Worm (Caenorhabditis elegans) whole organism, young adult: ENCODE measurements around the gene C18G1.8.
"Not testable (repeated sequence)": the region's sequence is repeated elsewhere in the genome, so short reads cannot be mapped to it uniquely, and the experiment has no call there.

Experiments
- D2030.7 ChIP-seq: fragments of 200-800 bp; sonication (Bioruptor generic); IDR thresholded peaks from 2 replicates; pipeline ENCODE4 v1.3.6; 2022; ENCODE audit warnings: missing genetic modification reagents, missing genetic modification characterization, missing compliant biosample characterization
- F49E8.2 ChIP-seq: sonication (generic microtip); optimal IDR thresholded peaks from 3 replicates; lab custom pipeline; 2017; ENCODE audit warnings: missing genetic modification characterization, mild to moderate bottlenecking, missing compliant biosample characterization, antibody characterized with exemption, moderate library complexity; ENCODE audit not compliant: insufficient read depth
- Y53G8AR.9 ChIP-seq: fragments of 200-800 bp; sonication (Bioruptor generic); conservative IDR thresholded peaks from 2 replicates; pipeline ENCODE4 v1.3.6; 2022; ENCODE audit warnings: missing genetic modification reagents, missing genetic modification characterization, missing compliant biosample characterization
- ZK185.1 ChIP-seq: sonication (generic microtip); optimal IDR thresholded peaks from 2 replicates; lab custom pipeline; 2016; ENCODE audit warnings: mild to moderate bottlenecking, missing genetic modification characterization, missing compliant biosample characterization; ENCODE audit not compliant: poor library complexity, severe bottlenecking
- ceh-27 ChIP-seq: fragments of 200-800 bp; sonication (Bioruptor generic); optimal IDR thresholded peaks from 2 replicates; lab custom pipeline; 2018; ENCODE audit warnings: mild to moderate bottlenecking, missing genetic modification characterization, moderate library complexity, missing compliant biosample characterization
- dpl-1 ChIP-seq: fragments of 150-350 bp; optimal IDR thresholded peaks from 2 replicates; lab custom pipeline; 2014; ENCODE audit warnings: missing biosample characterization, missing genetic modification reagents, missing genetic modification characterization
- let-607 ChIP-seq, 2 experiments: fragments of 200-800 bp in 1 of 2; sonication (Bioruptor generic) in 1 of 2; sonication (generic microtip) in 1 of 2; optimal IDR thresholded peaks; 2 replicates each; lab custom pipeline; 2016 to 2018; ENCODE audit warnings: mild to moderate bottlenecking in 2 of 2, missing compliant biosample characterization in 2 of 2, missing genetic modification characterization in 2 of 2, moderate library complexity in 2 of 2, missing genotype in 1 of 2
- lin-35 ChIP-seq, 3 experiments: fragments of 150-350 bp in 2 of 3; sonication (generic microtip) in 1 of 3; optimal IDR thresholded peaks; 2 replicates each; lab custom pipeline; 2014 to 2018; ENCODE audit warnings: missing biosample characterization in 3 of 3, missing genetic modification characterization in 3 of 3, missing genetic modification reagents in 3 of 3
- snpc-1.1 ChIP-seq: sonication (generic microtip); optimal IDR thresholded peaks from 2 replicates; lab custom pipeline; 2017; ENCODE audit warnings: missing genetic modification characterization, mild to moderate bottlenecking, missing compliant biosample characterization, antibody characterized with exemption, moderate library complexity, missing genotype, missing genetic modification reagents; ENCODE audit not compliant: insufficient read depth
- snpc-1.3 ChIP-seq: sonication (generic microtip); optimal IDR thresholded peaks from 2 replicates; lab custom pipeline; 2017; ENCODE audit warnings: missing genetic modification characterization, mild to moderate bottlenecking, missing compliant biosample characterization, antibody characterized with exemption, moderate library complexity, missing genotype, missing genetic modification reagents; ENCODE audit not compliant: insufficient read depth
- sptf-2 ChIP-seq: fragments of 200-800 bp; sonication (Bioruptor generic); optimal IDR thresholded peaks from 2 replicates; lab custom pipeline; 2018; ENCODE audit warnings: mild to moderate bottlenecking, missing genetic modification characterization, missing compliant biosample characterization
- tbx-9 ChIP-seq: sonication (generic microtip); optimal IDR thresholded peaks from 2 replicates; lab custom pipeline; 2016; ENCODE audit warnings: borderline replicate concordance, missing genetic modification characterization, inconsistent platforms, missing compliant biosample characterization
- unc-62 ChIP-seq: fragments of 150-350 bp; optimal IDR thresholded peaks from 2 replicates; lab custom pipeline; 2014; ENCODE audit warnings: missing biosample characterization, missing genetic modification reagents, missing genetic modification characterization

ce11 chrV:4767537-4767936, 1.1 kb upstream of the C18G1.8 start:
- not testable (repeated sequence) for TF ChIP-seq sptf-2 (GFP tag; lab: Kevin White, UChicago); dpl-1 (GFP tag; lab: Kevin White, UChicago); F49E8.2 (tag; lab: Kevin White, UChicago); ZK185.1 (tag; lab: Kevin White, UChicago); lin-35 (GFP tag; optimal IDR thresholded peaks at IDR 0.05; lab: Kevin White, UChicago); unc-62; let-607 (tag; optimal IDR thresholded peaks at IDR 0.05; lab: Kevin White, UChicago); tbx-9; Y53G8AR.9 (GFP tag; lab: Robert Waterston, UW); snpc-1.1; snpc-1.3 (tag; lab: Kevin White, UChicago); D2030.7 (GFP tag; lab: Robert Waterston, UW); ceh-27 (GFP tag; lab: Kevin White, UChicago)
